Worm (Caenorhabditis elegans) whole organism, L4/young adult: ENCODE data around the gene fipr-19.

ENCODE experiments used
- dao-5 ChIP-seq: sonication (generic microtip); optimal IDR thresholded peaks from 2 replicates; lab custom pipeline; 2016; ENCODE audit warnings: missing genotype, missing genetic modification characterization, moderate library complexity, missing compliant biosample characterization
- him-1 ChIP-seq: sonication (generic microtip); optimal IDR thresholded peaks from 2 replicates; lab custom pipeline; 2016; ENCODE audit warnings: missing genotype, missing genetic modification reagents, missing genetic modification characterization, missing compliant biosample characterization

DNA sequence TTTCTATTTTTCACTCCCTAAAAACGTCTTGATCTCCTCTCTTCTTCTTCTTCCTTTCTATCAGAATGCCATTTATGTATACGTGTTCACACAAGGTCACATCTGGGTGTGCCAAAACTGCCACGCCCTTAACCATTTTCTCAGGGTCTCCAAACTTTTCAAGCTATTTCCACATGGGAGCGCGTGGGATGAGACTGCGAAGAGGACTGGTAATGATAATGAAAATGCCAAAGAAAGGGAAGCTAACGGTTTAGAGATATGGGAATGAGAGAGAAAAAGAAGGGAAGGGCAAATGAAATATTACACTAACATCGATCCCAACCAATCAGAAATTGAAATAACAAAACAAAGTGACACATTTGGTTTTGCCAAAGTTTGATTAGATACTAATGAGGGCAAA, 29.6 kb upstream of the fipr-19 start:
- TF ChIP-seq dao-5 (tag; lab: Kevin White, UChicago) (no peak), him-1 (tag; lab: Kevin White, UChicago) (no peak)
